Worm (Caenorhabditis elegans): ENCODE results near the gene fbxa-26.

DNA sequence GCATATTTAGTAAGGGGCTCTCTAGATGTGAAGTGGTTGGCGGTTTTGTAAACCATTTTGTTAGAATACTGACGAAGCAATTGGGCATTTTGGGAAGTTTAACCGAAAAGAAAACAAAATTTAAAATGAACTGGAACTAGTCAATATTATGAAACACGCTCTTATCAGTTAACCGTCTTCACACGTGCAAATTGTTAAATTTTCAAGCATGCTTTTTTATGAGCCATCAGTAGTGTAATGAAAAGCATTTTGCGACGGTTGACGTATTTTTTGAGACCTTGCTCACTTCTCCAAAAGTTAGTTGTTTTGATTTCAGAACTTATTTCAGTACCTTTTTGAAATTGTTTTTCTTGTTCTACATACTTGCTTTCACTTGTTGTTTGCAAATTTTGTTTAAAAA lies 7.0 kb upstream of the fbxa-26 start, which contains the start of gene fbxa-25:
- TF ChIP-seq ztf-23 (GFP tag; IDR thresholded peaks at IDR 0.05) = no peak
- TF ChIP-seq ztf-29 (GFP tag; IDR thresholded peaks at IDR 0.05) = no peak
- TF ChIP-seq flt-1 (GFP tag; IDR thresholded peaks at IDR 0.05) = no peak
- no peak for TF ChIP-seq ref-1 (GFP tag; conservative IDR thresholded peaks at IDR 0.05)
- no peak for TF ChIP-seq tab-1 (GFP tag; IDR thresholded peaks at IDR 0.05)
- no peak for TF ChIP-seq klf-2 (GFP tag; conservative IDR thresholded peaks at IDR 0.05)
- no peak for TF ChIP-seq cog-1 (tag; optimal IDR thresholded peaks at IDR 0.05)
- TF ChIP-seq T22C8.4 (GFP tag; IDR thresholded peaks at IDR 0.05) = no peak
- no peak for TF ChIP-seq med-1 (GFP tag; optimal IDR thresholded peaks at IDR 0.05; ENCODE audit: insufficient read depth)
